Fruit fly (Drosophila melanogaster) whole organism, prepupa: ENCODE results near the gene beat-IIIa.
A peak's percentile ranks its signal among the peaks of the same experiment; 100 is the strongest.

Source experiments
- CG10631 ChIP-seq: fragments of 200-800 bp; sonication (Bioruptor generic); optimal IDR thresholded peaks from 2 replicates; lab custom pipeline; 2016; ENCODE audit warnings: missing biosample characterization, missing genetic modification characterization
- CG10669 ChIP-seq: fragments of 200-800 bp; sonication (Bioruptor generic); optimal IDR thresholded peaks from 3 replicates; lab custom pipeline; 2018; ENCODE audit warnings: missing biosample characterization, mild to moderate bottlenecking, missing genetic modification characterization, moderate library complexity
- CG11902 ChIP-seq: fragments of 200-800 bp; sonication (Bioruptor generic); optimal IDR thresholded peaks from 3 replicates; lab custom pipeline; 2016; ENCODE audit warnings: missing biosample characterization, missing genetic modification characterization
- CG15336 ChIP-seq: fragments of 200-800 bp; sonication (Bioruptor generic); IDR thresholded peaks from 2 replicates; pipeline ENCODE4 v1.3.6; 2022; ENCODE audit warnings: missing biosample characterization, missing genetic modification characterization
- CG16779 ChIP-seq: fragments of 200-800 bp; sonication (Bioruptor generic); optimal IDR thresholded peaks from 3 replicates; lab custom pipeline; 2017; ENCODE audit warnings: missing biosample characterization, mild to moderate bottlenecking, missing genetic modification characterization
- CG3032 ChIP-seq: fragments of 200-800 bp; optimal IDR thresholded peaks from 2 replicates; lab custom pipeline; 2019; ENCODE audit warnings: missing biosample characterization, mild to moderate bottlenecking, missing genetic modification characterization, moderate library complexity
- CG32006 ChIP-seq: fragments of 200-800 bp; sonication (Bioruptor generic); optimal IDR thresholded peaks from 3 replicates; lab custom pipeline; 2017; ENCODE audit warnings: missing biosample characterization, mild to moderate bottlenecking, missing genetic modification characterization
- CG34406 ChIP-seq: fragments of 200-800 bp; sonication (Bioruptor generic); optimal IDR thresholded peaks from 3 replicates; lab custom pipeline; 2016; ENCODE audit warnings: missing biosample characterization, missing genetic modification characterization
- CG6163 ChIP-seq: fragments of 200-800 bp; sonication (Bioruptor generic); IDR thresholded peaks from 3 replicates; pipeline ENCODE4 v1.3.6; 2022; ENCODE audit warnings: missing biosample characterization, missing genetic modification characterization
- CG6276 ChIP-seq: fragments of 200-800 bp; sonication (Bioruptor generic); optimal IDR thresholded peaks from 2 replicates; lab custom pipeline; 2017; ENCODE audit warnings: missing biosample characterization, mild to moderate bottlenecking, missing genetic modification characterization
- CG6792 ChIP-seq: fragments of 200-800 bp; sonication (Bioruptor generic); optimal IDR thresholded peaks from 3 replicates; lab custom pipeline; 2016; ENCODE audit warnings: missing biosample characterization, missing genetic modification characterization
- CG6808 ChIP-seq: fragments of 200-800 bp; sonication (Bioruptor generic); optimal IDR thresholded peaks from 3 replicates; lab custom pipeline; 2017; ENCODE audit warnings: missing biosample characterization, missing genetic modification characterization, mild to moderate bottlenecking, moderate library complexity, missing genetic modification reagents
- CG6854 ChIP-seq: fragments of 200-800 bp; sonication (Bioruptor generic); optimal IDR thresholded peaks from 2 replicates; lab custom pipeline; 2017; ENCODE audit warnings: missing biosample characterization, mild to moderate bottlenecking, missing genetic modification characterization
- CG8319 ChIP-seq: fragments of 200-800 bp; sonication (Bioruptor generic); optimal IDR thresholded peaks from 3 replicates; lab custom pipeline; 2016; ENCODE audit warnings: missing biosample characterization, missing genetic modification characterization
- CG8632 ChIP-seq: fragments of 200-800 bp; sonication (Bioruptor generic); optimal IDR thresholded peaks from 3 replicates; lab custom pipeline; 2016; ENCODE audit warnings: missing biosample characterization, missing genetic modification characterization
- CG9139 ChIP-seq: fragments of 200-800 bp; sonication (Bioruptor generic); optimal IDR thresholded peaks from 3 replicates; lab custom pipeline; 2017; ENCODE audit warnings: missing biosample characterization, mild to moderate bottlenecking, missing genetic modification characterization
- Eip78C ChIP-seq: fragments of 200-800 bp; sonication (Bioruptor generic); peaks from one replicate; lab custom pipeline; 2016; ENCODE audit warnings: missing biosample characterization, missing genetic modification characterization
- Eip93F ChIP-seq: fragments of 200-800 bp; sonication (Bioruptor generic); optimal IDR thresholded peaks from 2 replicates; lab custom pipeline; 2016; ENCODE audit warnings: missing biosample characterization, mild to moderate bottlenecking, missing genetic modification characterization
- Ets21C ChIP-seq: fragments of 200-800 bp; sonication (Bioruptor generic); optimal IDR thresholded peaks from 3 replicates; lab custom pipeline; 2016; ENCODE audit warnings: missing biosample characterization, missing genetic modification characterization
- Hr38 ChIP-seq: sonication (Bioruptor generic); optimal IDR thresholded peaks from 2 replicates; lab custom pipeline; 2016; ENCODE audit warnings: missing biosample characterization, missing genetic modification characterization
- Hr39 ChIP-seq: fragments of 200-800 bp; sonication (Bioruptor generic); optimal IDR thresholded peaks from 2 replicates; lab custom pipeline; 2016; ENCODE audit warnings: missing biosample characterization, missing genetic modification characterization
- Lpt ChIP-seq: fragments of 200-800 bp; sonication (Bioruptor generic); optimal IDR thresholded peaks from 3 replicates; lab custom pipeline; 2016; ENCODE audit warnings: missing biosample characterization, missing genetic modification characterization
- Met ChIP-seq: fragments of 200-800 bp; sonication (Bioruptor generic); optimal IDR thresholded peaks from 3 replicates; lab custom pipeline; 2016; ENCODE audit warnings: missing biosample characterization, missing genetic modification characterization
- Smox ChIP-seq: fragments of 200-800 bp; sonication (Bioruptor generic); optimal IDR thresholded peaks from 3 replicates; lab custom pipeline; 2016; ENCODE audit warnings: missing biosample characterization, missing genetic modification characterization
- Sox102F ChIP-seq: fragments of 200-800 bp; sonication (Bioruptor generic); optimal IDR thresholded peaks from 2 replicates; lab custom pipeline; 2016; ENCODE audit warnings: missing biosample characterization, mild to moderate bottlenecking, missing genetic modification characterization
- Sox14 ChIP-seq: fragments of 200-800 bp; sonication (Bioruptor generic); optimal IDR thresholded peaks from 3 replicates; lab custom pipeline; 2016; ENCODE audit warnings: missing biosample characterization, missing genetic modification characterization
- Sox15 ChIP-seq: fragments of 200-800 bp; sonication (Bioruptor generic); optimal IDR thresholded peaks from 3 replicates; lab custom pipeline; 2016; ENCODE audit warnings: missing biosample characterization, missing genetic modification characterization
- cyc ChIP-seq: fragments of 200-800 bp; sonication (Bioruptor generic); optimal IDR thresholded peaks from 3 replicates; lab custom pipeline; 2016; ENCODE audit warnings: missing biosample characterization, missing genetic modification characterization
- dac ChIP-seq: fragments of 200-800 bp; sonication (Bioruptor generic); optimal IDR thresholded peaks from 2 replicates; lab custom pipeline; 2017; ENCODE audit warnings: missing biosample characterization, mild to moderate bottlenecking, missing genetic modification characterization
- dsx ChIP-seq: fragments of 200-800 bp; optimal IDR thresholded peaks from 3 replicates; lab custom pipeline; 2019; ENCODE audit warnings: missing biosample characterization, mild to moderate bottlenecking, missing genetic modification characterization, moderate library complexity; ENCODE audit not compliant: poor library complexity, severe bottlenecking
- eg ChIP-seq: fragments of 200-800 bp; sonication (Bioruptor generic); IDR thresholded peaks from 3 replicates; pipeline ENCODE4 v1.3.6; 2022; ENCODE audit warnings: missing biosample characterization, missing genetic modification characterization
- esn ChIP-seq: fragments of 200-800 bp; sonication (Bioruptor generic); optimal IDR thresholded peaks from 2 replicates; lab custom pipeline; 2016; ENCODE audit warnings: missing biosample characterization, mild to moderate bottlenecking, missing genetic modification characterization, moderate library complexity
- fd59A ChIP-seq: fragments of 200-800 bp; sonication (Bioruptor generic); optimal IDR thresholded peaks from 2 replicates; lab custom pipeline; 2017; ENCODE audit warnings: missing biosample characterization, mild to moderate bottlenecking, missing genetic modification characterization, missing genetic modification reagents
- fd85E ChIP-seq: fragments of 200-800 bp; sonication (Bioruptor generic); optimal IDR thresholded peaks from 3 replicates; lab custom pipeline; 2016; ENCODE audit warnings: missing biosample characterization, missing genetic modification characterization
- fkh ChIP-seq: fragments of 200-800 bp; sonication (Bioruptor generic); optimal IDR thresholded peaks from 3 replicates; lab custom pipeline; 2017; ENCODE audit warnings: missing biosample characterization, mild to moderate bottlenecking, missing genetic modification characterization, moderate library complexity
- lz ChIP-seq: fragments of 200-800 bp; sonication (Bioruptor generic); optimal IDR thresholded peaks from 3 replicates; lab custom pipeline; 2016; ENCODE audit warnings: missing biosample characterization, missing genetic modification characterization
- pdm3 ChIP-seq: fragments of 200-800 bp; sonication (Bioruptor generic); optimal IDR thresholded peaks from 3 replicates; lab custom pipeline; 2016; ENCODE audit warnings: missing biosample characterization, missing genetic modification characterization
- salr ChIP-seq, 2 experiments: fragments of 200-800 bp; sonication (Bioruptor generic); optimal IDR thresholded peaks; 3 replicates each; lab custom pipeline; 2016 to 2018; ENCODE audit warnings: missing biosample characterization in 2 of 2, missing genetic modification characterization in 2 of 2, mild to moderate bottlenecking in 1 of 2
- spab ChIP-seq: fragments of 200-800 bp; sonication (Bioruptor generic); optimal IDR thresholded peaks from 2 replicates; lab custom pipeline; 2017; ENCODE audit warnings: missing biosample characterization, mild to moderate bottlenecking, missing genetic modification characterization, missing genetic modification reagents
- ss ChIP-seq, 2 experiments: fragments of 200-800 bp; sonication (Bioruptor generic); optimal IDR thresholded peaks; 2 replicates in 1 of 2; 3 replicates in 1 of 2; lab custom pipeline; 2017 to 2018; ENCODE audit warnings: mild to moderate bottlenecking in 2 of 2, missing biosample characterization in 2 of 2, missing genetic modification characterization in 2 of 2, moderate library complexity in 1 of 2
- svp ChIP-seq: fragments of 200-800 bp; sonication (Bioruptor generic); peaks from one replicate; lab custom pipeline; 2016; ENCODE audit warnings: missing biosample characterization, missing genetic modification characterization
- topi ChIP-seq: fragments of 200-800 bp; sonication (Bioruptor generic); optimal IDR thresholded peaks from 3 replicates; lab custom pipeline; 2016; ENCODE audit warnings: missing biosample characterization, missing genetic modification characterization
- vri ChIP-seq: fragments of 200-800 bp; sonication (Bioruptor generic); optimal IDR thresholded peaks from 3 replicates; lab custom pipeline; 2016; ENCODE audit warnings: missing biosample characterization, mild to moderate bottlenecking, missing genetic modification characterization

The beat-IIIa gene

dm6 chr2L:17201777-17202176 lies 71.0 kb downstream of the beat-IIIa start:
- TF ChIP-seq svp (GFP tag; lab: Kevin White, UChicago) (no peak), CG16779 (no peak), CG6792 (GFP tag; lab: Kevin White, UChicago) (no peak), Hr38 (GFP tag; lab: Kevin White, UChicago) (no peak), cyc (GFP tag; lab: Kevin White, UChicago) (no peak), Smox (GFP tag; lab: Kevin White, UChicago) (no peak), fd85E (GFP tag; lab: Kevin White, UChicago) (no peak), lz (GFP tag; lab: Kevin White, UChicago) (no peak)

- peak; percentile 47 for TF ChIP-seq Eip78C (GFP tag; lab: Kevin White, UChicago)
- TF ChIP-seq CG16779, result no peak
- no peak for TF ChIP-seq Hr39 (GFP tag; lab: Kevin White, UChicago)
- no peak for TF ChIP-seq CG32006
- no peak for TF ChIP-seq cyc (GFP tag; lab: Kevin White, UChicago)
- no peak for TF ChIP-seq fd59A
- no peak for TF ChIP-seq Hr38 (GFP tag; lab: Kevin White, UChicago)
- TF ChIP-seq spab (GFP tag; lab: Kevin White, UChicago), result no peak
- peak; percentile 44 for TF ChIP-seq svp (GFP tag; lab: Kevin White, UChicago)
- TF ChIP-seq CG9139, result no peak
- no peak for TF ChIP-seq topi (GFP tag; lab: Kevin White, UChicago)
- TF ChIP-seq Lpt, result no peak
- TF ChIP-seq Sox14 (GFP tag; lab: Kevin White, UChicago), result no peak
- no peak for TF ChIP-seq esn (GFP tag; lab: Kevin White, UChicago)
- no peak for TF ChIP-seq Sox102F (GFP tag; lab: Kevin White, UChicago)
- TF ChIP-seq fkh (GFP tag; lab: Kevin White, UChicago), result no peak
These were observed 73.0 kb downstream of the beat-IIIa start for dm6 chr2L:17203833-17204232.

dm6 chr2L:17207072-17207471 lies 76.2 kb downstream of the beat-IIIa start:
- TF ChIP-seq CG3032 (tag; lab: Kevin White, UChicago), result peak; percentile 12
- peak; percentile 61 for TF ChIP-seq svp (GFP tag; lab: Kevin White, UChicago)
- TF ChIP-seq CG11902 (GFP tag; lab: Kevin White, UChicago), result no peak
- no peak for TF ChIP-seq Ets21C (GFP tag; lab: Kevin White, UChicago)
- no peak for TF ChIP-seq vri (GFP tag; lab: Kevin White, UChicago)
- peak; percentile 9 for TF ChIP-seq CG10631 (GFP tag; lab: Kevin White, UChicago)
- TF ChIP-seq cyc (GFP tag; lab: Kevin White, UChicago), result no peak
- TF ChIP-seq dsx (GFP tag; lab: Kevin White, UChicago), result no peak
- TF ChIP-seq Hr39 (GFP tag; lab: Kevin White, UChicago), result no peak
- TF ChIP-seq esn (GFP tag; lab: Kevin White, UChicago), result peak; percentile 38
- TF ChIP-seq CG6808, result no peak
- no peak for TF ChIP-seq Sox15 (GFP tag; lab: Kevin White, UChicago)
- no peak for TF ChIP-seq lz (GFP tag; lab: Kevin White, UChicago)
- TF ChIP-seq CG6854 (GFP tag; lab: Kevin White, UChicago), result no peak
- no peak for TF ChIP-seq dac (GFP tag; lab: Kevin White, UChicago)
- no peak for TF ChIP-seq CG34406
- no peak for TF ChIP-seq Eip93F (GFP tag; lab: Kevin White, UChicago)
- no peak for TF ChIP-seq eg
- TF ChIP-seq CG10669 (GFP tag; lab: Kevin White, UChicago), result peak; percentile 19
- no peak for TF ChIP-seq topi (GFP tag; lab: Kevin White, UChicago)
- no peak for TF ChIP-seq spab (GFP tag; lab: Kevin White, UChicago)
- TF ChIP-seq Eip78C (GFP tag; lab: Kevin White, UChicago), result peak; percentile 22
- TF ChIP-seq CG15336 (GFP tag; lab: Robert Waterston, UW), result no peak

dm6 chr2L:17216847-17217246 lies 86.0 kb downstream of the beat-IIIa start:
- TF ChIP-seq CG11902 (GFP tag; lab: Kevin White, UChicago) (no peak), salr (GFP tag; optimal IDR thresholded peaks at IDR 0.05; lab: Kevin White, UChicago) (no peak), CG16779 (no peak), CG8319 (GFP tag; lab: Kevin White, UChicago) (no peak), ss (GFP tag; optimal IDR thresholded peaks at IDR 0.05; lab: Kevin White, UChicago) (no peak), pdm3 (GFP tag; lab: Kevin White, UChicago) (peak; percentile 3), CG6276 (GFP tag; lab: Kevin White, UChicago) (no peak), Eip78C (GFP tag; lab: Kevin White, UChicago) (peak; percentile 31), CG6163 (GFP tag; lab: Robert Waterston, UW) (0 out of 3 replicates have a peak, but pooled peaks have one; percentile 56), CG15336 (GFP tag; lab: Robert Waterston, UW) (no peak), Sox14 (GFP tag; lab: Kevin White, UChicago) (no peak), dac (GFP tag; lab: Kevin White, UChicago) (no peak), Met (GFP tag; lab: Kevin White, UChicago) (no peak), fd59A (no peak), cyc (GFP tag; lab: Kevin White, UChicago) (no peak), Sox15 (GFP tag; lab: Kevin White, UChicago) (no peak), Smox (GFP tag; lab: Kevin White, UChicago) (no peak), CG8632 (GFP tag; lab: Kevin White, UChicago) (no peak), CG32006 (peak; percentile 5), vri (GFP tag; lab: Kevin White, UChicago) (no peak), spab (GFP tag; lab: Kevin White, UChicago) (no peak)
